Fruit fly (Drosophila melanogaster) Kc167 (cell line): ENCODE results near the gene CG1635.

ENCODE experiments used
- Myc ChIP-seq: fragments of >200 bp; optimal IDR thresholded peaks from 2 replicates; lab custom pipeline; 2017; ENCODE audit warnings: missing external identifiers
- h ChIP-seq: fragments of >200 bp; optimal IDR thresholded peaks from 3 replicates; lab custom pipeline; 2018; ENCODE audit warnings: missing external identifiers
- insv ChIP-seq: fragments of >200 bp; optimal IDR thresholded peaks from 3 replicates; lab custom pipeline; 2018; ENCODE audit warnings: missing external identifiers
- psq ChIP-seq: fragments of >200 bp; optimal IDR thresholded peaks from 2 replicates; lab custom pipeline; 2017; ENCODE audit warnings: missing external identifiers

DNA sequence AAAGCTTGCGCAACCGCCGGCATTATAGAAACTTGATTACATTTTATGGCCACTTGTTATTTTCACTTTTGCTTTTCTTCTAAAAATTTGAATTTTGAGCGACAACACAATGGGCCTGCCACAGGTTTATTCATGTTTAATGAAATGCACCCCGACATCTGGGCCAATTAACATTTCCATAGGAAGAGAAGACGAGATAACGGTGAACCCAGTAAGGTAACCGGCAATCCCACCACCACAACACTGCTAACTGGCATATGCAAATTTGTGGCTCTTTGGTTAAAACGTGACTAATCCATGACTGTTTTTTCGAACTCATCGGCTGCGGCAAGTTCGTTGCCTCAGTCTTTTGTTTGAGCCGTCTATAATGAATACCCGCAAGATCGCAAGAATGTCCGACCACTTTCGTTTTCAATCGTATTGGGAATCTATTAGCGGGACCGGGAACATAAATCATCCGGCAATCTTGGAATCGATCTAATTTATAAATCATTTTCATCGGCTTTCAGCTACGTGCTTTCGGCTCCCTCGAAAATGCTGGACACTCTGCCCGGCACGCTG lies 29.7 kb upstream of the CG1635 start:
- TF ChIP-seq insv (lab: Kevin White, UChicago) (no peak), psq (lab: Kevin White, UChicago) (no peak), Myc (lab: Kevin White, UChicago) (no peak), h (lab: Kevin White, UChicago) (no peak)
